Fruit fly (Drosophila melanogaster): ENCODE measurements around the gene Cf2.
A peak's percentile ranks its signal among the peaks of the same experiment; 100 is the strongest.

Cf2 gene

dm6 chr2L:4838494-4839320 lies 44.2 kb downstream of the Cf2 start (continued):
- TF ChIP-seq CG6254 (GFP tag; optimal IDR thresholded peaks at IDR 0.05), result no peak
- peak; percentile 31; the same call in 1 of the 2 replicates for TF ChIP-seq stc (GFP tag; IDR thresholded peaks at IDR 0.05)
- TF ChIP-seq seq (GFP tag; IDR thresholded peaks at IDR 0.05), result no peak; the same call in 1 of the 2 replicates
- TF ChIP-seq croc (GFP tag; conservative IDR thresholded peaks at IDR 0.05), result no peak
- no peak for TF ChIP-seq CG8944 (GFP tag; optimal IDR thresholded peaks at IDR 0.05)
- no peak for TF ChIP-seq CG3065 (GFP tag; optimal IDR thresholded peaks at IDR 0.05)
- no peak for TF ChIP-seq sisA (GFP tag; IDR thresholded peaks at IDR 0.05)
- no peak for TF ChIP-seq az2 (GFP tag; optimal IDR thresholded peaks at IDR 0.05)
- TF ChIP-seq CG4424 (GFP tag; optimal IDR thresholded peaks at IDR 0.05), result no peak
- TF ChIP-seq CG31365 (tag; optimal IDR thresholded peaks at IDR 0.05), result peak; percentile 51
- TF ChIP-seq caup (GFP tag; optimal IDR thresholded peaks at IDR 0.05; ENCODE audit: severe bottlenecking), result no peak
- no peak for TF ChIP-seq Jarid2 (GFP tag; optimal IDR thresholded peaks at IDR 0.05)
- TF ChIP-seq CG13296 (GFP tag; optimal IDR thresholded peaks at IDR 0.05), result peak; percentile 52
- peak; percentile 36; the same call in 1 of the 2 replicates for TF ChIP-seq sens-2 (GFP tag; IDR thresholded peaks at IDR 0.05)
- no peak for TF ChIP-seq crp (GFP tag; optimal IDR thresholded peaks at IDR 0.05)
- TF ChIP-seq Optix (GFP tag; IDR thresholded peaks at IDR 0.05), result no peak
- no peak for TF ChIP-seq h (optimal IDR thresholded peaks at IDR 0.05)
- peak; percentile 55 for TF ChIP-seq Sox102F (GFP tag; optimal IDR thresholded peaks at IDR 0.05)
- TF ChIP-seq hbn (GFP tag; IDR thresholded peaks at IDR 0.05; ENCODE audit: partially characterized antibody), result no peak
- TF ChIP-seq CG7987 (GFP tag; optimal IDR thresholded peaks at IDR 0.05), result peak; percentile 70
- peak; percentile 65 for TF ChIP-seq CG10431 (GFP tag; optimal IDR thresholded peaks at IDR 0.05)
- TF ChIP-seq ab (GFP tag; optimal IDR thresholded peaks at IDR 0.05), result no peak
- no peak for TF ChIP-seq CG9817 (tag; optimal IDR thresholded peaks at IDR 0.05)
- no peak for TF ChIP-seq CG11504 (tag; optimal IDR thresholded peaks at IDR 0.05)
- TF ChIP-seq CG30020 (tag; optimal IDR thresholded peaks at IDR 0.05), result no peak
- TF ChIP-seq CHES-1-like (GFP tag; optimal IDR thresholded peaks at IDR 0.05), result no peak
- TF ChIP-seq CG15696 (tag; optimal IDR thresholded peaks at IDR 0.05), result peak; percentile 48
- no peak for TF ChIP-seq CG15269 (tag; optimal IDR thresholded peaks at IDR 0.05)
- TF ChIP-seq Bteb2 (GFP tag; optimal IDR thresholded peaks at IDR 0.05), result no peak
- TF ChIP-seq CG11456 (GFP tag; IDR thresholded peaks at IDR 0.05), result no peak
- no peak for TF ChIP-seq CG10366 (GFP tag; IDR thresholded peaks at IDR 0.05)
- no peak for TF ChIP-seq CG17802 (tag; optimal IDR thresholded peaks at IDR 0.05)
- TF ChIP-seq Asciz (GFP tag; optimal IDR thresholded peaks at IDR 0.05), result peak; percentile 85
- no peak for TF ChIP-seq CG3163 (GFP tag; optimal IDR thresholded peaks at IDR 0.05)
- no peak for TF ChIP-seq CG8478 (optimal IDR thresholded peaks at IDR 0.05)
- peak; percentile 3 for TF ChIP-seq tup (GFP tag; optimal IDR thresholded peaks at IDR 0.05)
- peak; percentile 10 for TF ChIP-seq maf-S (GFP tag; optimal IDR thresholded peaks at IDR 0.05)
- no peak for TF ChIP-seq Nf-YB (GFP tag; optimal IDR thresholded peaks at IDR 0.05)
- TF ChIP-seq CG1647 (GFP tag; optimal IDR thresholded peaks at IDR 0.05), result no peak
- TF ChIP-seq sqz (GFP tag; optimal IDR thresholded peaks at IDR 0.05), result peak; percentile 11
- no peak; the same call in 2 of the 3 replicates for TF ChIP-seq Mrtf (GFP tag; IDR thresholded peaks at IDR 0.05)
- TF ChIP-seq CG8765 (GFP tag; IDR thresholded peaks at IDR 0.05), result no peak
- no peak; the same call in 1 of the 2 replicates for TF ChIP-seq Rfx (GFP tag; IDR thresholded peaks at IDR 0.05)
- no peak for TF ChIP-seq chif (GFP tag; optimal IDR thresholded peaks at IDR 0.05)
- TF ChIP-seq oc (tag; optimal IDR thresholded peaks at IDR 0.05), result peak; percentile 59
- TF ChIP-seq Myb (GFP tag; optimal IDR thresholded peaks at IDR 0.05), result no peak
- TF ChIP-seq sc (optimal IDR thresholded peaks at IDR 0.05), result no peak
- peak; percentile 21 for TF ChIP-seq sc (GFP tag; optimal IDR thresholded peaks at IDR 0.05)
- no peak for TF ChIP-seq bbx (GFP tag; IDR thresholded peaks at IDR 0.05; ENCODE audit: partially characterized antibody)
- no peak for TF ChIP-seq cas (GFP tag; IDR thresholded peaks at IDR 0.05)
